Worm (Caenorhabditis elegans) whole organism, early embryonic: ENCODE measurements around the gene ztf-13.

Experiments
- B0310.2 ChIP-seq: sonication (generic microtip); optimal IDR thresholded peaks from 2 replicates; lab custom pipeline; 2016; ENCODE audit warnings: mild to moderate bottlenecking, missing genetic modification characterization, missing compliant biosample characterization
- F13C5.2 ChIP-seq: sonication (generic microtip); optimal IDR thresholded peaks from 2 replicates; lab custom pipeline; 2017; ENCODE audit warnings: mild to moderate bottlenecking, missing genetic modification characterization, inconsistent platforms, missing compliant biosample characterization
- aly-1 ChIP-seq: sonication (generic microtip); optimal IDR thresholded peaks from 2 replicates; lab custom pipeline; 2016; ENCODE audit warnings: missing genetic modification characterization, missing compliant biosample characterization
- ama-1 ChIP-seq: fragments of 150-350 bp; optimal IDR thresholded peaks from 2 replicates; lab custom pipeline; 2014
- ceh-13 ChIP-seq: fragments of 200-800 bp; sonication (Bioruptor generic); optimal IDR thresholded peaks from 2 replicates; lab custom pipeline; 2018; ENCODE audit warnings: mild to moderate bottlenecking, missing genetic modification characterization, missing compliant biosample characterization
- ceh-36 ChIP-seq: sonication (generic microtip); optimal IDR thresholded peaks from 2 replicates; lab custom pipeline; 2016; ENCODE audit warnings: missing genetic modification characterization, inconsistent platforms, missing compliant biosample characterization
- ets-7 ChIP-seq: sonication (generic microtip); optimal IDR thresholded peaks from 2 replicates; lab custom pipeline; 2016; ENCODE audit warnings: missing genotype, missing genetic modification characterization, missing compliant biosample characterization
- flt-1 ChIP-seq: fragments of 200-800 bp; sonication (Bioruptor generic); IDR thresholded peaks from 2 replicates; pipeline ENCODE4 v1.3.6; 2022; ENCODE audit warnings: missing genetic modification characterization, missing compliant biosample characterization
- hmbx-1 ChIP-seq: sonication (generic microtip); optimal IDR thresholded peaks from 2 replicates; lab custom pipeline; 2016; ENCODE audit warnings: mild to moderate bottlenecking, missing genetic modification characterization, missing compliant biosample characterization
- hmg-4 ChIP-seq: fragments of 200-800 bp; sonication (Bioruptor generic); optimal IDR thresholded peaks from 2 replicates; lab custom pipeline; 2018; ENCODE audit warnings: mild to moderate bottlenecking, missing genetic modification characterization, missing compliant biosample characterization
- hnd-1 ChIP-seq: sonication (generic microtip); optimal IDR thresholded peaks from 2 replicates; lab custom pipeline; 2016; ENCODE audit warnings: missing genetic modification characterization, missing compliant biosample characterization
- pes-1 ChIP-seq: fragments of 200-800 bp; sonication (Bioruptor generic); IDR thresholded peaks from 2 replicates; pipeline ENCODE4 v1.3.6; 2022; ENCODE audit warnings: missing genetic modification reagents, missing genetic modification characterization, missing compliant biosample characterization
- scrt-1 ChIP-seq: fragments of 200-800 bp; sonication (Bioruptor generic); IDR thresholded peaks from 2 replicates; pipeline ENCODE4 v1.3.6; 2022; ENCODE audit warnings: missing genetic modification characterization, missing compliant biosample characterization
- sea-1 ChIP-seq: fragments of 200-800 bp; sonication (Bioruptor generic); conservative IDR thresholded peaks from 2 replicates; pipeline ENCODE4 v1.3.6; 2022; ENCODE audit warnings: missing genetic modification characterization, missing compliant biosample characterization
- tbx-11 ChIP-seq: fragments of 200-800 bp; sonication (Bioruptor generic); IDR thresholded peaks from 2 replicates; pipeline ENCODE4 v1.3.6; 2022; ENCODE audit warnings: missing genetic modification characterization, missing compliant biosample characterization
- tbx-37 ChIP-seq: fragments of 200-800 bp; sonication (Bioruptor generic); conservative IDR thresholded peaks from 2 replicates; pipeline ENCODE4 v1.3.6; 2022; ENCODE audit warnings: missing genetic modification reagents, missing genetic modification characterization, missing compliant biosample characterization
- tra-4 ChIP-seq: sonication (generic microtip); optimal IDR thresholded peaks from 2 replicates; lab custom pipeline; 2017; ENCODE audit warnings: missing genetic modification characterization, missing compliant biosample characterization

Gene ztf-13

ce11 chrX:3126979-3127378, 25.0 kb upstream of the ztf-13 start, which contains the start of gene spc-1:
Gene spc-1, minus strand, starts transcription at chrX:3127079.
- TF ChIP-seq aly-1 (tag; lab: Kevin White, UChicago) (no peak), F13C5.2 (tag; lab: Kevin White, UChicago) (no peak), tra-4 (tag; lab: Kevin White, UChicago) (no peak), tbx-11 (no peak), sea-1 (GFP tag; lab: Robert Waterston, UW) (no peak), hmbx-1 (tag; lab: Kevin White, UChicago) (no peak)

ce11 chrX:3126233-3126632, 24.3 kb upstream of the ztf-13 start:
- no peak for TF ChIP-seq ama-1

- TF ChIP-seq aly-1 (tag; lab: Kevin White, UChicago) (no peak), sea-1 (GFP tag; lab: Robert Waterston, UW) (no peak), ceh-36 (no peak), hmg-4 (GFP tag; lab: Kevin White, UChicago) (no peak), hnd-1 (tag; lab: Kevin White, UChicago) (no peak), ama-1 (no peak), scrt-1 (GFP tag; lab: Robert Waterston, UW) (no peak), hmbx-1 (tag; lab: Kevin White, UChicago) (no peak), flt-1 (GFP tag; lab: Robert Waterston, UW) (no peak), F13C5.2 (tag; lab: Kevin White, UChicago) (no peak), tbx-11 (no peak), B0310.2 (tag; lab: Kevin White, UChicago) (no peak), tra-4 (tag; lab: Kevin White, UChicago) (no peak), pes-1 (no peak), tbx-37 (GFP tag; lab: Robert Waterston, UW) (no peak), ets-7 (no peak), ceh-13 (GFP tag; lab: Kevin White, UChicago) (no peak)
Observed at ce11 chrX:3119606-3120005, 17.6 kb upstream of the ztf-13 start.

- TF ChIP-seq flt-1 (GFP tag; lab: Robert Waterston, UW) = no peak
- TF ChIP-seq ama-1 = peak; percentile 39
Observed at ce11 chrX:3118596-3119287, 16.8 kb upstream of the ztf-13 start.

ce11 chrX:3117204-3117603, 15.2 kb upstream of the ztf-13 start:
- no peak for TF ChIP-seq tbx-11
- no peak for TF ChIP-seq pes-1
- no peak for TF ChIP-seq ceh-36
- no peak for TF ChIP-seq F13C5.2 (tag; lab: Kevin White, UChicago)
- TF ChIP-seq ama-1 = peak; percentile 40
- TF ChIP-seq scrt-1 (GFP tag; lab: Robert Waterston, UW) = no peak

ce11 chrX:3116033-3116876, 14.3 kb upstream of the ztf-13 start, which contains the start of gene mai-1:
Gene mai-1, minus strand, starts transcription at chrX:3116589.
- no peak for TF ChIP-seq sea-1 (GFP tag; lab: Robert Waterston, UW)
- no peak for TF ChIP-seq ceh-13 (GFP tag; lab: Kevin White, UChicago)
- TF ChIP-seq F13C5.2 (tag; lab: Kevin White, UChicago) = peak; percentile 30
- TF ChIP-seq tbx-11 = no peak
- TF ChIP-seq pes-1 = peak; percentile 52; the same call in 1 of the 2 replicates
- no peak for TF ChIP-seq scrt-1 (GFP tag; lab: Robert Waterston, UW)
- TF ChIP-seq aly-1 (tag; lab: Kevin White, UChicago) = no peak
- TF ChIP-seq hmg-4 (GFP tag; lab: Kevin White, UChicago) = peak; percentile 21
- TF ChIP-seq hmbx-1 (tag; lab: Kevin White, UChicago) = no peak
- no peak for TF ChIP-seq ama-1

ce11 chrX:3115134-3116032, 13.4 kb upstream of the ztf-13 start:
- TF ChIP-seq tra-4 (tag; lab: Kevin White, UChicago) (no peak), pes-1 (no peak), ets-7 (no peak), flt-1 (GFP tag; lab: Robert Waterston, UW) (no peak), ceh-36 (no peak), B0310.2 (tag; lab: Kevin White, UChicago) (no peak), scrt-1 (GFP tag; lab: Robert Waterston, UW) (no peak), tbx-11 (no peak), aly-1 (tag; lab: Kevin White, UChicago) (no peak), tbx-37 (GFP tag; lab: Robert Waterston, UW) (no peak), hnd-1 (tag; lab: Kevin White, UChicago) (no peak), hmbx-1 (tag; lab: Kevin White, UChicago) (no peak), sea-1 (GFP tag; lab: Robert Waterston, UW) (no peak), hmg-4 (GFP tag; lab: Kevin White, UChicago) (no peak), F13C5.2 (tag; lab: Kevin White, UChicago) (no peak), ceh-13 (GFP tag; lab: Kevin White, UChicago) (no peak), ama-1 (no peak)
